Worm (Caenorhabditis elegans) whole organism, late embryonic: ENCODE data around the gene srh-186.

Experiments
- C38D4.7 ChIP-seq: fragments of 200-800 bp; sonication (Bioruptor generic); optimal IDR thresholded peaks from 2 replicates; lab custom pipeline; 2018; ENCODE audit warnings: mild to moderate bottlenecking, missing genetic modification characterization, moderate library complexity, missing compliant biosample characterization
- F13H6.1 ChIP-seq: sonication (generic microtip); optimal IDR thresholded peaks from 2 replicates; lab custom pipeline; 2016; ENCODE audit warnings: missing genetic modification characterization, missing compliant biosample characterization
- K02D7.2 ChIP-seq: sonication (generic microtip); optimal IDR thresholded peaks from 2 replicates; lab custom pipeline; 2017; ENCODE audit warnings: mild to moderate bottlenecking, missing genetic modification characterization, missing compliant biosample characterization
- ceh-14 ChIP-seq: sonication (generic microtip); optimal IDR thresholded peaks from 2 replicates; lab custom pipeline; 2016; ENCODE audit warnings: missing genotype, missing genetic modification characterization, missing compliant biosample characterization
- ceh-19 ChIP-seq: fragments of 200-800 bp; sonication (Bioruptor generic); optimal IDR thresholded peaks from 2 replicates; lab custom pipeline; 2018; ENCODE audit warnings: mild to moderate bottlenecking, missing genetic modification characterization, missing compliant biosample characterization
- ceh-2 ChIP-seq: sonication (generic microtip); optimal IDR thresholded peaks from 2 replicates; lab custom pipeline; 2016; ENCODE audit warnings: missing genotype, missing genetic modification characterization, missing compliant biosample characterization
- ceh-22 ChIP-seq: sonication (generic microtip); optimal IDR thresholded peaks from 2 replicates; lab custom pipeline; 2017; ENCODE audit warnings: missing biosample characterization, missing genetic modification characterization
- ceh-31 ChIP-seq: sonication (generic microtip); optimal IDR thresholded peaks from 2 replicates; lab custom pipeline; 2016; ENCODE audit warnings: missing genetic modification characterization, missing compliant biosample characterization
- ceh-34 ChIP-seq: sonication (generic microtip); optimal IDR thresholded peaks from 2 replicates; lab custom pipeline; 2016; ENCODE audit warnings: mild to moderate bottlenecking, missing genetic modification characterization, missing compliant biosample characterization
- ceh-48 ChIP-seq: sonication (generic microtip); optimal IDR thresholded peaks from 2 replicates; lab custom pipeline; 2016; ENCODE audit warnings: missing genetic modification characterization, inconsistent platforms, missing compliant biosample characterization
- ceh-9 ChIP-seq: sonication (generic microtip); optimal IDR thresholded peaks from 2 replicates; lab custom pipeline; 2016; ENCODE audit warnings: mild to moderate bottlenecking, missing genetic modification characterization, inconsistent platforms, missing compliant biosample characterization
- che-1 ChIP-seq: sonication (generic microtip); optimal IDR thresholded peaks from 2 replicates; lab custom pipeline; 2016; ENCODE audit warnings: mild to moderate bottlenecking, missing genetic modification characterization, missing compliant biosample characterization
- dve-1 ChIP-seq: sonication (generic microtip); optimal IDR thresholded peaks from 2 replicates; lab custom pipeline; 2017; ENCODE audit warnings: antibody characterized with exemption, mild to moderate bottlenecking, missing genetic modification characterization, missing compliant biosample characterization
- ets-4 ChIP-seq: sonication (generic microtip); optimal IDR thresholded peaks from 2 replicates; lab custom pipeline; 2016; ENCODE audit warnings: missing genetic modification characterization, missing compliant biosample characterization
- eyg-1 ChIP-seq: sonication (generic microtip); optimal IDR thresholded peaks from 2 replicates; lab custom pipeline; 2016; ENCODE audit warnings: missing genotype, missing genetic modification characterization, missing compliant biosample characterization
- fax-1 ChIP-seq: sonication (generic microtip); optimal IDR thresholded peaks from 2 replicates; lab custom pipeline; 2016; ENCODE audit warnings: missing genotype, missing genetic modification characterization, missing compliant biosample characterization
- fkh-10 ChIP-seq: fragments of 150-350 bp; optimal IDR thresholded peaks from 2 replicates; lab custom pipeline; 2014; ENCODE audit warnings: missing biosample characterization, missing genetic modification reagents, missing genetic modification characterization
- fkh-6 ChIP-seq: sonication (generic microtip); optimal IDR thresholded peaks from 2 replicates; lab custom pipeline; 2016; ENCODE audit warnings: missing genetic modification characterization, missing compliant biosample characterization
- gmeb-2 ChIP-seq: sonication (generic microtip); optimal IDR thresholded peaks from 2 replicates; lab custom pipeline; 2016; ENCODE audit warnings: missing genetic modification characterization, inconsistent platforms, missing compliant biosample characterization
- hlh-15 ChIP-seq: sonication (generic microtip); optimal IDR thresholded peaks from 2 replicates; lab custom pipeline; 2016; ENCODE audit warnings: missing genetic modification characterization, missing compliant biosample characterization
- hlh-30 ChIP-seq: sonication (generic microtip); optimal IDR thresholded peaks from 2 replicates; lab custom pipeline; 2017; ENCODE audit warnings: antibody characterized with exemption, missing genetic modification characterization, missing compliant biosample characterization; ENCODE audit not compliant: insufficient read depth
- hlh-6 ChIP-seq: sonication (generic microtip); optimal IDR thresholded peaks from 2 replicates; lab custom pipeline; 2016; ENCODE audit warnings: missing genotype, missing genetic modification characterization, missing compliant biosample characterization
- hlh-8 ChIP-seq: sonication (generic microtip); optimal IDR thresholded peaks from 2 replicates; lab custom pipeline; 2016; ENCODE audit warnings: missing genotype, missing genetic modification characterization, missing compliant biosample characterization
- lim-6 ChIP-seq: sonication (generic microtip); optimal IDR thresholded peaks from 2 replicates; lab custom pipeline; 2016; ENCODE audit warnings: missing genetic modification characterization, missing compliant biosample characterization
- lin-11 ChIP-seq: fragments of 200-800 bp; sonication (Bioruptor generic); optimal IDR thresholded peaks from 2 replicates; lab custom pipeline; 2018; ENCODE audit warnings: mild to moderate bottlenecking, missing genetic modification characterization, missing compliant biosample characterization
- mec-3 ChIP-seq: sonication (generic microtip); optimal IDR thresholded peaks from 2 replicates; lab custom pipeline; 2016; ENCODE audit warnings: borderline replicate concordance, missing genetic modification characterization, missing compliant biosample characterization
- npax-4 ChIP-seq: sonication (generic microtip); optimal IDR thresholded peaks from 2 replicates; lab custom pipeline; 2016; ENCODE audit warnings: missing genetic modification characterization, missing compliant biosample characterization
- odd-2 ChIP-seq: sonication (generic microtip); optimal IDR thresholded peaks from 2 replicates; lab custom pipeline; 2017; ENCODE audit warnings: antibody characterized with exemption, mild to moderate bottlenecking, missing genetic modification characterization, missing compliant biosample characterization
- pag-3 ChIP-seq: sonication (generic microtip); optimal IDR thresholded peaks from 2 replicates; lab custom pipeline; 2016; ENCODE audit warnings: missing compliant biosample characterization, missing genetic modification characterization, borderline replicate concordance
- pat-9 ChIP-seq: fragments of 200-800 bp; sonication (Bioruptor generic); optimal IDR thresholded peaks from 2 replicates; lab custom pipeline; 2018; ENCODE audit warnings: mild to moderate bottlenecking, missing genetic modification characterization, moderate library complexity, missing compliant biosample characterization
- pax-1 ChIP-seq: fragments of 150-350 bp; optimal IDR thresholded peaks from 2 replicates; lab custom pipeline; 2014; ENCODE audit warnings: missing biosample characterization, missing genetic modification characterization
- pqm-1 ChIP-seq: sonication (generic microtip); optimal IDR thresholded peaks from 2 replicates; lab custom pipeline; 2016; ENCODE audit warnings: missing genetic modification characterization, missing compliant biosample characterization
- ref-2 ChIP-seq: sonication (generic microtip); optimal IDR thresholded peaks from 2 replicates; lab custom pipeline; 2016; ENCODE audit warnings: missing genetic modification characterization, missing compliant biosample characterization
- sdc-2 ChIP-seq: sonication (generic microtip); optimal IDR thresholded peaks from 2 replicates; lab custom pipeline; 2016; ENCODE audit warnings: missing genotype, missing genetic modification characterization, missing compliant biosample characterization
- tbx-2 ChIP-seq: sonication (generic microtip); optimal IDR thresholded peaks from 2 replicates; lab custom pipeline; 2016; ENCODE audit warnings: missing genetic modification characterization, missing compliant biosample characterization
- tbx-7 ChIP-seq: sonication (generic microtip); optimal IDR thresholded peaks from 2 replicates; lab custom pipeline; 2016; ENCODE audit warnings: missing genotype, missing genetic modification characterization, missing compliant biosample characterization
- ttx-3 ChIP-seq: sonication (generic microtip); optimal IDR thresholded peaks from 2 replicates; lab custom pipeline; 2016; ENCODE audit warnings: missing genetic modification reagents, missing genetic modification characterization, missing compliant biosample characterization
- unc-3 ChIP-seq, 2 experiments: fragments of 200-800 bp in 1 of 2; sonication (Bioruptor generic) in 1 of 2; sonication (generic microtip) in 1 of 2; conservative IDR thresholded peaks in 1 of 2; optimal IDR thresholded peaks in 1 of 2; 2 replicates each; pipeline versions ENCODE4 v1.3.6 to Lab custom; 2016 to 2022; ENCODE audit warnings: missing compliant biosample characterization in 2 of 2, missing genetic modification characterization in 2 of 2, missing genetic modification reagents in 1 of 2
- unc-86 ChIP-seq: sonication (generic microtip); optimal IDR thresholded peaks from 2 replicates; lab custom pipeline; 2016; ENCODE audit warnings: missing genetic modification characterization, missing compliant biosample characterization
- zip-5 ChIP-seq: sonication (generic microtip); optimal IDR thresholded peaks from 2 replicates; lab custom pipeline; 2016; ENCODE audit warnings: missing genetic modification characterization, missing compliant biosample characterization
- ztf-16 ChIP-seq: sonication (generic microtip); optimal IDR thresholded peaks from 2 replicates; lab custom pipeline; 2017; ENCODE audit warnings: missing genetic modification characterization, missing compliant biosample characterization

The srh-186 gene

ce11 chrV:15974836-15975235 is 19.2 kb downstream of the srh-186 start, which contains the start of gene sru-22:
TSS of gene sru-22 (minus strand) at chrV:15974936.
- TF ChIP-seq mec-3 (tag; lab: Kevin White, UChicago): no peak
- no peak for TF ChIP-seq npax-4 (tag; lab: Kevin White, UChicago)
- no peak for TF ChIP-seq C38D4.7 (GFP tag; lab: Kevin White, UChicago)
- TF ChIP-seq gmeb-2 (tag; lab: Kevin White, UChicago): no peak
- TF ChIP-seq lin-11: no peak
- TF ChIP-seq dve-1 (tag; lab: Kevin White, UChicago): no peak
- no peak for TF ChIP-seq ceh-31 (tag; lab: Kevin White, UChicago)

- TF ChIP-seq gmeb-2 (tag; lab: Kevin White, UChicago) (no peak), unc-3 (GFP tag; conservative IDR thresholded peaks at IDR 0.05; lab: Robert Waterston, UW) (no peak), unc-3 (tag; optimal IDR thresholded peaks at IDR 0.05; lab: Kevin White, UChicago) (no peak), hlh-8 (tag; lab: Kevin White, UChicago) (no peak), pag-3 (no peak), ceh-34 (tag; lab: Kevin White, UChicago) (no peak), ceh-31 (tag; lab: Kevin White, UChicago) (no peak), ceh-14 (tag; lab: Kevin White, UChicago) (no peak), pat-9 (tag; lab: Kevin White, UChicago) (no peak), hlh-6 (tag; lab: Kevin White, UChicago) (no peak), che-1 (tag; lab: Kevin White, UChicago) (no peak), fax-1 (tag; lab: Kevin White, UChicago) (no peak), ztf-16 (tag; lab: Kevin White, UChicago) (no peak), unc-86 (no peak), ceh-48 (tag; lab: Kevin White, UChicago) (no peak), dve-1 (tag; lab: Kevin White, UChicago) (no peak), pqm-1 (tag; lab: Kevin White, UChicago) (no peak), ref-2 (no peak), ets-4 (tag; lab: Kevin White, UChicago) (no peak), lin-11 (no peak)
Observed at ce11 chrV:15975845-15976244, 20.2 kb downstream of the srh-186 start, which contains the start of gene clec-232. TSS of gene clec-232 (plus strand) at chrV:15976145.

- no peak for TF ChIP-seq pax-1 (tag; lab: Kevin White, UChicago)
- TF ChIP-seq unc-86: no peak
- no peak for TF ChIP-seq F13H6.1 (tag; lab: Kevin White, UChicago)
- no peak for TF ChIP-seq ttx-3
- TF ChIP-seq ceh-2: no peak
- no peak for TF ChIP-seq hlh-15 (tag; lab: Kevin White, UChicago)
- no peak for TF ChIP-seq ceh-14 (tag; lab: Kevin White, UChicago)
- no peak for TF ChIP-seq hlh-30 (tag; lab: Kevin White, UChicago)
- TF ChIP-seq ceh-19 (GFP tag; lab: Kevin White, UChicago): no peak
- no peak for TF ChIP-seq ceh-9 (tag; lab: Kevin White, UChicago)
Observed at ce11 chrV:15978232-15978764, 22.7 kb downstream of the srh-186 start, which contains the start of gene oac-20. TSS of gene oac-20 (plus strand) at chrV:15978714.

- TF ChIP-seq lim-6 (tag; lab: Kevin White, UChicago): no peak
- no peak for TF ChIP-seq fkh-10
- TF ChIP-seq ceh-48 (tag; lab: Kevin White, UChicago): no peak
- no peak for TF ChIP-seq npax-4 (tag; lab: Kevin White, UChicago)
- no peak for TF ChIP-seq sdc-2 (tag; lab: Kevin White, UChicago)
- TF ChIP-seq ceh-22 (tag; lab: Kevin White, UChicago): no peak
- no peak for TF ChIP-seq che-1 (tag; lab: Kevin White, UChicago)
- no peak for TF ChIP-seq pag-3
- TF ChIP-seq ceh-31 (tag; lab: Kevin White, UChicago): no peak
- TF ChIP-seq ceh-14 (tag; lab: Kevin White, UChicago): no peak
- no peak for TF ChIP-seq ceh-2
- TF ChIP-seq zip-5: no peak
- TF ChIP-seq tbx-2 (tag; lab: Kevin White, UChicago): no peak
- TF ChIP-seq K02D7.2: no peak
- TF ChIP-seq fkh-6 (tag; lab: Kevin White, UChicago): no peak
- TF ChIP-seq odd-2 (tag; lab: Kevin White, UChicago): no peak
- no peak for TF ChIP-seq unc-3 (GFP tag; conservative IDR thresholded peaks at IDR 0.05; lab: Robert Waterston, UW)
- TF ChIP-seq unc-3 (tag; optimal IDR thresholded peaks at IDR 0.05; lab: Kevin White, UChicago): no peak
- no peak for TF ChIP-seq pax-1 (tag; lab: Kevin White, UChicago)
- no peak for TF ChIP-seq tbx-7 (tag; lab: Kevin White, UChicago)
- TF ChIP-seq eyg-1: no peak
Observed at ce11 chrV:15982733-15983344, 27.2 kb downstream of the srh-186 start, which contains the start of the genes fbxa-99 and F36G9.13. TSS of gene fbxa-99 (minus strand) at chrV:15982854. TSS of gene F36G9.13 (plus strand) at chrV:15983294.
